Fruit fly (Drosophila melanogaster) whole organism, embryonic: ENCODE results near the gene Atpalpha.

Source experiments
- Antp ChIP-seq: fragments of 200-800 bp; sonication (Bioruptor generic); optimal IDR thresholded peaks from 3 replicates; lab custom pipeline; 2016; ENCODE audit warnings: missing biosample characterization, missing genetic modification characterization
- CG12744 ChIP-seq: fragments of 200-800 bp; sonication (Bioruptor generic); optimal IDR thresholded peaks from 2 replicates; lab custom pipeline; 2016; ENCODE audit warnings: missing biosample characterization, missing genetic modification characterization
- CG13287 ChIP-seq: fragments of 200-800 bp; sonication (Bioruptor generic); IDR thresholded peaks from 2 replicates; pipeline ENCODE4 v1.3.6; 2022; ENCODE audit warnings: missing biosample characterization, missing genetic modification characterization; ENCODE audit not compliant: partially characterized antibody
- CG16813 ChIP-seq: fragments of 200-800 bp; sonication (Bioruptor generic); IDR thresholded peaks from 3 replicates; pipeline ENCODE4 v1.3.6; 2022; ENCODE audit warnings: missing biosample characterization, missing genetic modification characterization; ENCODE audit not compliant: partially characterized antibody
- CG17568 ChIP-seq: fragments of 200-800 bp; sonication (Bioruptor generic); optimal IDR thresholded peaks from 2 replicates; lab custom pipeline; 2018; ENCODE audit warnings: missing biosample characterization, mild to moderate bottlenecking, missing genetic modification characterization, moderate library complexity
- CG17829 ChIP-seq: fragments of 200-800 bp; optimal IDR thresholded peaks from 2 replicates; lab custom pipeline; 2019; ENCODE audit warnings: missing biosample characterization, mild to moderate bottlenecking, missing genetic modification characterization, moderate library complexity
- CG18599 ChIP-seq: fragments of 200-800 bp; sonication (Bioruptor generic); optimal IDR thresholded peaks from 3 replicates; lab custom pipeline; 2017; ENCODE audit warnings: missing biosample characterization, missing genetic modification characterization, mild to moderate bottlenecking, moderate library complexity, missing genetic modification reagents
- CG2116 ChIP-seq: fragments of 200-800 bp; sonication (Bioruptor generic); optimal IDR thresholded peaks from 3 replicates; lab custom pipeline; 2018; ENCODE audit warnings: missing biosample characterization, mild to moderate bottlenecking, missing genetic modification characterization
- CG31441 ChIP-seq: fragments of 200-800 bp; sonication (Bioruptor generic); IDR thresholded peaks from 2 replicates; pipeline ENCODE4 v1.3.6; 2022; ENCODE audit warnings: missing biosample characterization, missing genetic modification characterization
- CG34224 ChIP-seq: fragments of 200-800 bp; sonication (Bioruptor generic); IDR thresholded peaks from 3 replicates; pipeline ENCODE4 v1.3.6; 2022; ENCODE audit warnings: missing biosample characterization, missing genetic modification characterization; ENCODE audit not compliant: partially characterized antibody
- CG34376 ChIP-seq: fragments of 200-800 bp; sonication (Bioruptor generic); optimal IDR thresholded peaks from 2 replicates; lab custom pipeline; 2018; ENCODE audit warnings: missing biosample characterization, mild to moderate bottlenecking, missing genetic modification characterization
- CG3995 ChIP-seq: fragments of 200-800 bp; sonication (Bioruptor generic); optimal IDR thresholded peaks from 3 replicates; lab custom pipeline; 2016; ENCODE audit warnings: missing biosample characterization, missing genetic modification characterization
- CG43689 ChIP-seq: fragments of 200-800 bp; sonication (Bioruptor generic); IDR thresholded peaks from 2 replicates; pipeline ENCODE4 v1.3.6; 2022; ENCODE audit warnings: missing biosample characterization, missing genetic modification characterization
- CG5953 ChIP-seq: fragments of 200-800 bp; sonication (Bioruptor generic); IDR thresholded peaks from 2 replicates; pipeline ENCODE4 v1.3.6; 2022; ENCODE audit warnings: missing biosample characterization, missing genetic modification characterization
- CG6791 ChIP-seq: fragments of 200-800 bp; sonication (Bioruptor generic); IDR thresholded peaks from 3 replicates; pipeline ENCODE4 v1.3.6; 2022; ENCODE audit warnings: missing biosample characterization, missing genetic modification characterization; ENCODE audit not compliant: partially characterized antibody
- CG7271 ChIP-seq: fragments of 200-800 bp; sonication (Bioruptor generic); optimal IDR thresholded peaks from 2 replicates; lab custom pipeline; 2018; ENCODE audit warnings: missing biosample characterization, mild to moderate bottlenecking, missing genetic modification characterization, moderate library complexity
- CG7987 ChIP-seq: fragments of 200-800 bp; sonication (Bioruptor generic); optimal IDR thresholded peaks from 2 replicates; lab custom pipeline; 2018; ENCODE audit warnings: missing biosample characterization, mild to moderate bottlenecking, missing genetic modification characterization, moderate library complexity
- CG9797 ChIP-seq: fragments of 200-800 bp; sonication (Bioruptor generic); optimal IDR thresholded peaks from 3 replicates; lab custom pipeline; 2018; ENCODE audit warnings: missing biosample characterization, mild to moderate bottlenecking, missing genetic modification characterization
- CHES-1-like ChIP-seq: fragments of 200-800 bp; sonication (Bioruptor generic); optimal IDR thresholded peaks from 2 replicates; lab custom pipeline; 2016; ENCODE audit warnings: missing biosample characterization, missing genetic modification characterization
- Camta ChIP-seq: fragments of 200-800 bp; sonication (Bioruptor generic); optimal IDR thresholded peaks from 2 replicates; lab custom pipeline; 2016; ENCODE audit warnings: missing biosample characterization, missing genetic modification characterization
- CoRest ChIP-seq: fragments of 200-800 bp; sonication (Bioruptor generic); optimal IDR thresholded peaks from 3 replicates; lab custom pipeline; 2018; ENCODE audit warnings: missing biosample characterization, mild to moderate bottlenecking, missing genetic modification characterization, moderate library complexity
- Dll ChIP-seq: fragments of 200-800 bp; sonication (Bioruptor generic); IDR thresholded peaks from 4 replicates; pipeline ENCODE4 v1.3.6; 2022; ENCODE audit warnings: missing biosample characterization, missing genetic modification characterization; ENCODE audit not compliant: partially characterized antibody
- Hr51 ChIP-seq, 2 experiments: fragments of 200-800 bp; sonication (Bioruptor generic); optimal IDR thresholded peaks; 2 replicates in 1 of 2; 3 replicates in 1 of 2; lab custom pipeline; 2016 to 2018; ENCODE audit warnings: missing biosample characterization in 2 of 2, missing genetic modification characterization in 2 of 2, mild to moderate bottlenecking in 1 of 2, moderate library complexity in 1 of 2
- Lim3 ChIP-seq: fragments of 200-800 bp; sonication (Bioruptor generic); IDR thresholded peaks from 2 replicates; pipeline ENCODE4 v1.3.6; 2022; ENCODE audit warnings: missing biosample characterization, missing genetic modification characterization
- MESR4 ChIP-seq: fragments of 200-800 bp; sonication (Bioruptor generic); optimal IDR thresholded peaks from 2 replicates; lab custom pipeline; 2018; ENCODE audit warnings: missing biosample characterization, mild to moderate bottlenecking, missing genetic modification characterization, moderate library complexity
- Opbp ChIP-seq: fragments of 200-800 bp; sonication (Bioruptor generic); IDR thresholded peaks from 3 replicates; pipeline ENCODE4 v1.3.6; 2022; ENCODE audit warnings: missing biosample characterization, missing genetic modification characterization; ENCODE audit not compliant: partially characterized antibody
- Stat92E ChIP-seq, 3 experiments: fragments of >200 bp in 2 of 3; fragments of 200-800 bp in 1 of 3; sonication (Bioruptor generic) in 1 of 3; optimal IDR thresholded peaks; 2 replicates each; lab custom pipeline; 2017 to 2019; ENCODE audit warnings: missing biosample characterization in 3 of 3, missing genetic modification characterization in 3 of 3, mild to moderate bottlenecking in 1 of 3, moderate library complexity in 1 of 3
- YL-1 ChIP-seq: fragments of 200-800 bp; sonication (Bioruptor generic); optimal IDR thresholded peaks from 3 replicates; lab custom pipeline; 2017; ENCODE audit warnings: missing biosample characterization, mild to moderate bottlenecking, missing genetic modification characterization
- amos ChIP-seq: fragments of 200-800 bp; sonication (Bioruptor generic); IDR thresholded peaks from 2 replicates; pipeline ENCODE4 v1.3.6; 2022; ENCODE audit warnings: missing biosample characterization, missing genetic modification characterization; ENCODE audit not compliant: partially characterized antibody
- bigmax ChIP-seq: fragments of 200-800 bp; sonication (Bioruptor generic); optimal IDR thresholded peaks from 2 replicates; lab custom pipeline; 2018; ENCODE audit warnings: missing biosample characterization, mild to moderate bottlenecking, missing genetic modification characterization
- cg ChIP-seq: fragments of 200-800 bp; sonication (Bioruptor generic); optimal IDR thresholded peaks from 3 replicates; lab custom pipeline; 2019; ENCODE audit warnings: missing biosample characterization, mild to moderate bottlenecking, missing genetic modification characterization, moderate library complexity
- chif ChIP-seq, 2 experiments: fragments of 200-800 bp; sonication (Bioruptor generic); optimal IDR thresholded peaks; 3 replicates each; lab custom pipeline; 2016; ENCODE audit warnings: missing biosample characterization in 2 of 2, missing genetic modification characterization in 2 of 2
- corto ChIP-seq: fragments of 200-800 bp; sonication (Bioruptor generic); optimal IDR thresholded peaks from 2 replicates; lab custom pipeline; 2016; ENCODE audit warnings: missing biosample characterization, mild to moderate bottlenecking, missing genetic modification characterization, moderate library complexity
- ftz-f1 ChIP-seq: fragments of 200-800 bp; sonication (Bioruptor generic); optimal IDR thresholded peaks from 2 replicates; lab custom pipeline; 2016; ENCODE audit warnings: missing biosample characterization, missing genetic modification characterization
- gsb-n ChIP-seq: fragments of 200-800 bp; sonication (Bioruptor generic); optimal IDR thresholded peaks from 3 replicates; lab custom pipeline; 2018; ENCODE audit warnings: missing biosample characterization, mild to moderate bottlenecking, missing genetic modification characterization
- hb ChIP-seq: fragments of 200-800 bp; sonication (Bioruptor generic); IDR thresholded peaks from 3 replicates; pipeline ENCODE4 v1.3.6; 2022; ENCODE audit warnings: missing biosample characterization, missing genetic modification characterization; ENCODE audit not compliant: partially characterized antibody
- hbn ChIP-seq: fragments of 200-800 bp; sonication (Bioruptor generic); IDR thresholded peaks from 2 replicates; pipeline ENCODE4 v1.3.6; 2022; ENCODE audit warnings: missing biosample characterization, missing genetic modification characterization; ENCODE audit not compliant: partially characterized antibody
- insv ChIP-seq, 2 experiments: fragments of 200-800 bp; sonication (Bioruptor generic); optimal IDR thresholded peaks; 3 replicates each; lab custom pipeline; 2016 to 2018; ENCODE audit warnings: missing biosample characterization in 2 of 2, missing genetic modification characterization in 2 of 2
- jing ChIP-seq: fragments of 200-800 bp; sonication (Bioruptor generic); optimal IDR thresholded peaks from 2 replicates; lab custom pipeline; 2018; ENCODE audit warnings: missing biosample characterization, mild to moderate bottlenecking, missing genetic modification characterization
- knrl ChIP-seq: fragments of 200-800 bp; sonication (Bioruptor generic); IDR thresholded peaks from 3 replicates; pipeline ENCODE4 v1.3.6; 2022; ENCODE audit warnings: missing biosample characterization, missing genetic modification characterization; ENCODE audit not compliant: partially characterized antibody
- lmd ChIP-seq: fragments of 200-800 bp; sonication (Bioruptor generic); IDR thresholded peaks from 2 replicates; pipeline ENCODE4 v1.3.6; 2022; ENCODE audit warnings: missing biosample characterization, missing genetic modification characterization
- luna ChIP-seq: fragments of 200-800 bp; sonication (Bioruptor generic); optimal IDR thresholded peaks from 2 replicates; lab custom pipeline; 2016; ENCODE audit warnings: missing biosample characterization, missing genetic modification characterization
- nmo ChIP-seq: fragments of 200-800 bp; sonication (Bioruptor generic); optimal IDR thresholded peaks from 2 replicates; lab custom pipeline; 2018; ENCODE audit warnings: missing biosample characterization, mild to moderate bottlenecking, missing genetic modification characterization, moderate library complexity
- prd ChIP-seq, 3 experiments: fragments of >200 bp in 2 of 3; fragments of 200-800 bp in 1 of 3; sonication (Bioruptor generic) in 1 of 3; optimal IDR thresholded peaks in 2 of 3; IDR thresholded peaks in 1 of 3; 2 replicates in 2 of 3; 3 replicates in 1 of 3; pipeline versions ENCODE4 v1.3.6 to Lab custom; 2017 to 2022; ENCODE audit warnings: missing biosample characterization in 1 of 3, missing genetic modification characterization in 1 of 3
- tgo ChIP-seq: fragments of 200-800 bp; sonication (Bioruptor generic); IDR thresholded peaks from 3 replicates; pipeline ENCODE4 v1.3.6; 2022; ENCODE audit warnings: missing biosample characterization, missing genetic modification characterization
- tna ChIP-seq: fragments of 200-800 bp; sonication (Bioruptor generic); IDR thresholded peaks from 2 replicates; pipeline ENCODE4 v1.3.6; 2022; ENCODE audit warnings: missing biosample characterization, missing genetic modification characterization; ENCODE audit not compliant: partially characterized antibody

Gene Atpalpha

DNA sequence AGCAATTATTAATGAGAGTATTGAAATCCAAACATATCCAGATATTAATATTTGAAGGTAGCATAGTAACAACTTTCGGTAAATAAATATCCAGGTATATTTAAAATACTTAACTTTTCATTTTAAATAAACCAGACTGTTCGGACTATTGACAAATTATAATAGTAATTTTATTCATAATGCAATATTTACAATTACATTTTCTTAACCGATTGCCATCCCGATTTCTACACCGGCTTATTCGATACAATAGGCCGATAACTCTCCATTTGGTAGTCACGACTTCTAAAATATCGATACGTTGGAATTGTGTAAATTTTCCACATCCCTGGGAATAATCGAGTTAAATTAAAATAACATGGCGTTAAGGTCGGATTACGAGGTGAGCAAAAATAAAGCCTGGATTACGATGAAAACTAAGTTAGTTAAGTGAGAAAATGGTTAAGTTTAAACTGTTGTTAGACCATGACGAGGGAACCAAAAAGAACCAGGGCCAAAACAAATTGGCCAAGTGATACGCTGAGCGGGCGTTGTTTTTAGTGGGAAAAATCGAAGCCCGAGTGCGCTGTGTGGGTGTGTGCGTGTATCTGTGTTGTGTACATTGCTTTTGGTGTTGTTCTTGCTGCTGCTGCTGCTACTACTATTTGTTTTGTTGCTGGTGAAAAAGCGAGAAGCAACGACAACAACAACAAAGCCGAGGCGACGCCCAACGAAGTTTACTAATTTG lies at the start of gene Atpalpha:
Gene Atpalpha (plus strand): TSS at position 267 of the 727 bp plus-strand sequence.
- peak; percentile 27 for TF ChIP-seq CG17829 (tag; lab: Kevin White, UChicago)
- no peak for TF ChIP-seq jing (GFP tag; lab: Kevin White, UChicago)
- TF ChIP-seq hb, result peak; percentile 97
- peak; percentile 95 for TF ChIP-seq CG16813 (GFP tag; lab: Robert Waterston, UW)
- TF ChIP-seq amos (GFP tag; lab: Robert Waterston, UW), result peak; percentile 96
- peak; percentile 98 for TF ChIP-seq Opbp
- no peak for TF ChIP-seq lmd (GFP tag; lab: Robert Waterston, UW)
- peak; percentile 27 for TF ChIP-seq nmo (GFP tag; lab: Kevin White, UChicago)
- TF ChIP-seq luna (GFP tag; lab: Kevin White, UChicago), result no peak
- TF ChIP-seq Stat92E (GFP tag; optimal IDR thresholded peaks at IDR 0.05; lab: Kevin White, UChicago), result peak in 1 of 3 experiments; percentile 69
- TF ChIP-seq CG12744 (GFP tag; lab: Kevin White, UChicago), result no peak
- TF ChIP-seq CG34224 (GFP tag; lab: Robert Waterston, UW), result peak; percentile 95
- peak; percentile 98 for TF ChIP-seq tna (GFP tag; lab: Robert Waterston, UW)
- peak; percentile 70 for TF ChIP-seq CG7271 (tag; lab: Kevin White, UChicago)
- TF ChIP-seq Antp, result peak; percentile 2
- TF ChIP-seq CG31441 (GFP tag; lab: Robert Waterston, UW), result peak; percentile 23; the same call in 1 of the 2 replicates
- peak; percentile 7 for TF ChIP-seq CHES-1-like (GFP tag; lab: Kevin White, UChicago)
- no peak for TF ChIP-seq CG43689
- peak; percentile 79 for TF ChIP-seq YL-1 (GFP tag; lab: Kevin White, UChicago)
- TF ChIP-seq Lim3, result no peak
- TF ChIP-seq Camta, result peak; percentile 28
- peak; percentile 89 for TF ChIP-seq MESR4
- peak; percentile 2 for TF ChIP-seq corto (GFP tag; lab: Kevin White, UChicago)
- peak; percentile 71 for TF ChIP-seq cg (GFP tag; lab: Kevin White, UChicago)
- peak; percentile 6 for TF ChIP-seq ftz-f1
- peak; percentile 95 for TF ChIP-seq CG13287 (GFP tag; lab: Robert Waterston, UW)
- peak; percentile 98 for TF ChIP-seq CG6791 (GFP tag; lab: Robert Waterston, UW)
- peak; percentile 10 for TF ChIP-seq CoRest (tag; lab: Kevin White, UChicago)
- peak; percentile 5 for TF ChIP-seq gsb-n (tag; lab: Kevin White, UChicago)
- TF ChIP-seq CG9797 (GFP tag; lab: Kevin White, UChicago), result peak; percentile 20
- TF ChIP-seq CG34376, result peak; percentile 7
- peak in 1 of 2 experiments; percentile 42 for TF ChIP-seq insv (GFP tag; optimal IDR thresholded peaks at IDR 0.05; lab: Kevin White, UChicago)
- TF ChIP-seq CG7987 (GFP tag; lab: Kevin White, UChicago), result peak; percentile 36
- TF ChIP-seq CG2116 (GFP tag; lab: Kevin White, UChicago), result peak; percentile 89
- TF ChIP-seq bigmax, result peak; percentile 11
- TF ChIP-seq tgo (GFP tag; lab: Robert Waterston, UW), result no peak
- TF ChIP-seq Hr51 (GFP tag; optimal IDR thresholded peaks at IDR 0.05; lab: Kevin White, UChicago), result peak in 1 of 2 experiments; percentile 38
- TF ChIP-seq CG5953 (GFP tag; lab: Robert Waterston, UW), result no peak
- TF ChIP-seq chif (GFP tag; optimal IDR thresholded peaks at IDR 0.05; lab: Kevin White, UChicago), result no peak
- peak; percentile 94 for TF ChIP-seq CG3995
- peak; percentile 61 for TF ChIP-seq CG17568
- peak; percentile 90 for TF ChIP-seq knrl (GFP tag; lab: Robert Waterston, UW)
- peak; percentile 35 for TF ChIP-seq CG18599 (GFP tag; lab: Kevin White, UChicago)
- TF ChIP-seq prd (optimal IDR thresholded peaks at IDR 0.05; lab: Kevin White, UChicago), result no peak
- 0 out of 3 replicates have a peak, but pooled peaks have one; percentile 12 for TF ChIP-seq prd (GFP tag; IDR thresholded peaks at IDR 0.05; lab: Robert Waterston, UW)
- peak; percentile 95 for TF ChIP-seq Dll
- peak; percentile 93 for TF ChIP-seq hbn (GFP tag; lab: Robert Waterston, UW)
